Fruit fly (Drosophila melanogaster) whole organism, wandering third instar larva: ENCODE results near the gene CG10096.

Source experiments
- CG32264 ChIP-seq: fragments of 200-800 bp; sonication (Bioruptor generic); optimal IDR thresholded peaks from 2 replicates; lab custom pipeline; 2016; ENCODE audit warnings: missing biosample characterization, missing genetic modification characterization
- CG9705 ChIP-seq: fragments of 200-800 bp; sonication (Bioruptor generic); optimal IDR thresholded peaks from 2 replicates; lab custom pipeline; 2018; ENCODE audit warnings: missing biosample characterization, mild to moderate bottlenecking, missing genetic modification characterization
- CrebA ChIP-seq: fragments of 200-800 bp; sonication (Bioruptor generic); optimal IDR thresholded peaks from 2 replicates; lab custom pipeline; 2016; ENCODE audit warnings: missing biosample characterization, mild to moderate bottlenecking, missing genetic modification characterization, borderline replicate concordance
- Dif ChIP-seq: fragments of 200-275, 200-300 bp; sonication (Bioruptor generic); optimal IDR thresholded peaks from 2 replicates; lab custom pipeline; 2018; ENCODE audit warnings: missing biosample characterization, missing genetic modification characterization; ENCODE audit not compliant: partially characterized antibody
- GATAd ChIP-seq: sonication (Bioruptor generic); optimal IDR thresholded peaks from 2 replicates; lab custom pipeline; 2016; ENCODE audit warnings: missing biosample characterization, missing genetic modification characterization
- HLH106 ChIP-seq: fragments of 200-800 bp; optimal IDR thresholded peaks from 3 replicates; lab custom pipeline; 2019; ENCODE audit warnings: missing biosample characterization, mild to moderate bottlenecking, missing genetic modification characterization, moderate library complexity
- Hr78 ChIP-seq: fragments of >200 bp; optimal IDR thresholded peaks from 2 replicates; lab custom pipeline; 2017; ENCODE audit warnings: missing biosample characterization, missing genetic modification characterization
- Hr83 ChIP-seq: fragments of 200-300 bp; sonication (Bioruptor generic); optimal IDR thresholded peaks from 2 replicates; lab custom pipeline; 2016; ENCODE audit warnings: missing biosample characterization, mild to moderate bottlenecking, missing genetic modification characterization, moderate library complexity; ENCODE audit not compliant: poor library complexity, severe bottlenecking
- Jra ChIP-seq: sonication (Bioruptor generic); optimal IDR thresholded peaks from 2 replicates; lab custom pipeline; 2016; ENCODE audit warnings: missing biosample characterization, missing genetic modification characterization
- Mio ChIP-seq: sonication (Bioruptor generic); optimal IDR thresholded peaks from 2 replicates; lab custom pipeline; 2016; ENCODE audit warnings: missing biosample characterization, missing genetic modification characterization
- Myc ChIP-seq: fragments of >200 bp; optimal IDR thresholded peaks from 2 replicates; lab custom pipeline; 2017
- N ChIP-seq: fragments of >200 bp; optimal IDR thresholded peaks from 2 replicates; lab custom pipeline; 2018; ENCODE audit warnings: missing biosample characterization, missing external identifiers, missing genetic modification characterization
- OdsH ChIP-seq: fragments of 200-800 bp; sonication (Bioruptor generic); optimal IDR thresholded peaks from 2 replicates; lab custom pipeline; 2016; ENCODE audit warnings: missing biosample characterization, mild to moderate bottlenecking, missing genetic modification characterization
- Rel ChIP-seq, 2 experiments: fragments of 200-800 bp; sonication (Bioruptor generic) in 1 of 2; optimal IDR thresholded peaks; 2 replicates in 1 of 2; 3 replicates in 1 of 2; lab custom pipeline; 2016 to 2019; ENCODE audit warnings: mild to moderate bottlenecking in 2 of 2, missing biosample characterization in 2 of 2, missing genetic modification characterization in 2 of 2, moderate library complexity in 1 of 2
- Sp1 ChIP-seq: fragments of 200-800 bp; sonication (Bioruptor generic); optimal IDR thresholded peaks from 3 replicates; lab custom pipeline; 2019; ENCODE audit warnings: missing biosample characterization, mild to moderate bottlenecking, missing genetic modification characterization, moderate library complexity
- Vsx2 ChIP-seq: fragments of 200-300, 225-300 bp; sonication (Bioruptor generic); optimal IDR thresholded peaks from 2 replicates; lab custom pipeline; 2018; ENCODE audit warnings: missing biosample characterization, missing genetic modification characterization; ENCODE audit not compliant: partially characterized antibody
- br ChIP-seq: fragments of 200-800 bp; sonication (Bioruptor generic); optimal IDR thresholded peaks from 2 replicates; lab custom pipeline; 2016; ENCODE audit warnings: missing biosample characterization, missing genetic modification characterization
- brk ChIP-seq: fragments of 200-800 bp; sonication (Bioruptor generic); optimal IDR thresholded peaks from 2 replicates; lab custom pipeline; 2016; ENCODE audit warnings: missing biosample characterization, mild to moderate bottlenecking, missing genetic modification characterization
- dl ChIP-seq, 2 experiments: fragments of 175-275, 200-275 bp in 1 of 2; fragments of 200-275 bp in 1 of 2; sonication (Bioruptor generic); optimal IDR thresholded peaks; lab custom pipeline; 2018; ENCODE audit warnings: mild to moderate bottlenecking in 2 of 2, missing biosample characterization in 2 of 2, missing genetic modification characterization in 2 of 2, moderate library complexity in 2 of 2; ENCODE audit not compliant: partially characterized antibody in 2 of 2, insufficient read depth in 1 of 2
- dmrt93B ChIP-seq: fragments of 200-800 bp; sonication (Bioruptor generic); optimal IDR thresholded peaks from 2 replicates; lab custom pipeline; 2018; ENCODE audit warnings: missing biosample characterization, mild to moderate bottlenecking, missing genetic modification characterization
- dsf ChIP-seq: sonication (Bioruptor generic); optimal IDR thresholded peaks from 2 replicates; lab custom pipeline; 2016; ENCODE audit warnings: missing biosample characterization, missing genetic modification characterization, borderline replicate concordance
- ey ChIP-seq: fragments of 200-800 bp; sonication (Bioruptor generic); optimal IDR thresholded peaks from 2 replicates; lab custom pipeline; 2016; ENCODE audit warnings: missing biosample characterization, missing genetic modification characterization
- foxo ChIP-seq, 2 experiments: fragments of 200-800 bp; sonication (Bioruptor generic); optimal IDR thresholded peaks; 2 replicates in 1 of 2; 3 replicates in 1 of 2; lab custom pipeline; 2016 to 2017; ENCODE audit warnings: missing biosample characterization in 2 of 2, missing genetic modification characterization in 2 of 2
- fru ChIP-seq: fragments of 200-800 bp; sonication (Bioruptor generic); optimal IDR thresholded peaks from 3 replicates; lab custom pipeline; 2016; ENCODE audit warnings: missing biosample characterization, mild to moderate bottlenecking, missing genetic modification characterization
- h ChIP-seq: fragments of 200-800 bp; sonication (Bioruptor generic); optimal IDR thresholded peaks from 3 replicates; lab custom pipeline; 2016; ENCODE audit warnings: missing biosample characterization, mild to moderate bottlenecking, missing genetic modification characterization
- jim ChIP-seq: fragments of 175-275, 200-325 bp; sonication (Bioruptor generic); optimal IDR thresholded peaks from 2 replicates; lab custom pipeline; 2016; ENCODE audit warnings: missing biosample characterization, mild to moderate bottlenecking, missing genetic modification characterization
- lola ChIP-seq: fragments of >200 bp; optimal IDR thresholded peaks from 2 replicates; lab custom pipeline; 2017; ENCODE audit warnings: missing biosample characterization, missing genetic modification characterization
- pan ChIP-seq: fragments of >200 bp; optimal IDR thresholded peaks from 2 replicates; lab custom pipeline; 2017
- psq ChIP-seq: fragments of 200-800 bp; sonication (Bioruptor generic); optimal IDR thresholded peaks from 3 replicates; lab custom pipeline; 2017; ENCODE audit warnings: missing biosample characterization, mild to moderate bottlenecking, missing genetic modification characterization, moderate library complexity
- rgr ChIP-seq: fragments of 200-800 bp; sonication (Bioruptor generic); optimal IDR thresholded peaks from 3 replicates; lab custom pipeline; 2016; ENCODE audit warnings: missing biosample characterization, mild to moderate bottlenecking, missing genetic modification characterization
- sv ChIP-seq: fragments of 200-800 bp; sonication (Bioruptor generic); optimal IDR thresholded peaks from 3 replicates; lab custom pipeline; 2016; ENCODE audit warnings: missing biosample characterization, missing genetic modification characterization
- tai ChIP-seq: sonication (Bioruptor generic); optimal IDR thresholded peaks from 2 replicates; lab custom pipeline; 2016; ENCODE audit warnings: missing biosample characterization, missing genetic modification characterization
- usp ChIP-seq: fragments of >200 bp; optimal IDR thresholded peaks from 2 replicates; lab custom pipeline; 2017; ENCODE audit warnings: missing biosample characterization, missing genetic modification characterization
- woc ChIP-seq: sonication (Bioruptor generic); optimal IDR thresholded peaks from 2 replicates; lab custom pipeline; 2016; ENCODE audit warnings: missing biosample characterization, mild to moderate bottlenecking, missing genetic modification characterization

CG10096 gene

DNA sequence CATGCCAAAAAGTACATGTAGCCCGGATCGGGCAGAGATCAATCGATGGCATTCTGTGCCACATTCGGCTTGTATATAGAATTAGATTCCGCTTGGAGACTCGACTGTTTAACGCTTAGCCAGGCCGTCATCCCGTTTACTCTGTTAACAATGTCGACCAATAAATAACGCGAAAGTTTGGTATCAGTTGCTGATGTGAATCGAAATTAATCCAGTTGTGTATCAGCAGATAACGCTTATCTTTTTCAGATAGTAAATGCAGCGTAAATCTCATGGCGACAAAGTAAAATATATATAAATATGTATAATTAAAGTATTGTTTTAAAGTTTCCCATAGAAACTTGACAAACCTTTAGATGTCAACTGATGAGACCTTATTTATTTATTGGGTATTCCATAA is 15.7 kb upstream of the CG10096 start:
- no peak for TF ChIP-seq CrebA (GFP tag; lab: Kevin White, UChicago)
- no peak for TF ChIP-seq foxo (GFP tag; optimal IDR thresholded peaks at IDR 0.05; lab: Kevin White, UChicago)
- TF ChIP-seq rgr: no peak
- no peak for TF ChIP-seq N (GFP tag; lab: Kevin White, UChicago)
- no peak for TF ChIP-seq Rel (GFP tag; optimal IDR thresholded peaks at IDR 0.05; lab: Kevin White, UChicago)
- TF ChIP-seq Rel (tag; optimal IDR thresholded peaks at IDR 0.05; lab: Kevin White, UChicago): no peak
- TF ChIP-seq Sp1: no peak

DNA sequence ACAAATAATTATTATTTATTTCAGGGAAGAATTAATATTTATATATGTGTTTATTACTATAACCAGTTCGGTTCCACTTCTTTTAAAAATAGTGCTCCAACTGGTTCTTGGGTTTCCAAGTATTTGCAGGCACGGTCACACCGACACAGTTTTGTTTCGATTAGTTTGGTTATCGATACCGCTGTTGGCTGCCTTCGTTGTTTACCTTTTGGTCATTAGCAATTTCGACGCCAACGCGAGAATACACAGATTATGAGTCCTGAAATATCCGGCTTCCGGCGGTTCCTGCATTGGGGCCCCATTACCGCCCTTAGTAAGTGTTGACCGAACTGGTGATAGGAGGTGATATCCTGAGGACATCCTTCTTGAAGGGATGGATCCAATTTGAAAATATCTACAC is 12.4 kb upstream of the CG10096 start, which contains the start of gene CG5196:
Gene CG5196 (plus strand): TSS at position 157 of the 400 bp plus-strand sequence.
- TF ChIP-seq lola (GFP tag; lab: Kevin White, UChicago) (no peak), fru (peak; percentile 17), Sp1 (peak; percentile 22), HLH106 (tag; lab: Kevin White, UChicago) (peak; percentile 7), Rel (GFP tag; optimal IDR thresholded peaks at IDR 0.05; lab: Kevin White, UChicago) (no peak), Rel (tag; optimal IDR thresholded peaks at IDR 0.05; lab: Kevin White, UChicago) (peak; percentile 27)

DNA sequence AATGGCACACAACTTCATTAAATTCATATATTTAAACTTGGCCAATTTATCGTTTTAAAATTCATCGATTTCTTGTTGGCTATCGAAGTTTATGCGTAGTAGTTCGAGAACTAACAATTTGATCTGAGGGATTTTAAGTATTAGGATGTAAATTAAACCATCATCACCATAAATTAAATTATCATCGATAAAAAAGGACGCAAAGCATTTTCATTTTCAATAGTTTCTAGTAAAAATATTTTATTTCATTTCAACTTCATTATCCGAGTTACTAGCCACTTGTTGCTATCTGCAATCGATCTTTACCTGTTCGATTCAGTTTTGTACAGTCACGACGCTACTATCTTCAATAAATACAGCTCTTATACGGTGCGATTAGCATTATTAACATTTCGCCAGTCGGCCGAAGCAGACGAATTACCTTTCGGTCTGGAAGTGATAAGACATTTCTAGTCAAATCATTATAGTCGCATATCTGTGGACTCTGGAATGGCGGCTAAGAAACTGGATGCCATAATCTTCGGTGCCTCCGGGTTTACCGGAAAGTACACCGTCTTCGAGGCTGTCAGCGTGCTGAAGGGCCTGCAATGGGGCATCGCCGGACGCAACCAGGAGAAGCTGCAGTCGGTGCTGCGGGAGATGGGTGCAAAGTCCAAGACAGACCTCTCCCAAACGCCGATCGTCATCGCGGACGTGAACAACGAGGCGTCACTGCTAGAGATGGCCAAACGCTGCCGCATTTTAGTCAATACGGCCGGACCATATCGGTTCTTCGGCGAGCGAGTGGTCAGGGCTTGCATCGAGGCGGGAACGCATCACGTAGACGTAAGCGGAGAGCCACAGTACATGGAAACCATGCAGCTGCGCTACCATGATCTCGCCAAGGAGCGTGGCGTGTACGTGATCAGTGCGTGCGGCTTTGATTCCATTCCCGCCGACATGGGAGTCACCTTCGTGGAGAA is 10.7 kb upstream of the CG10096 start, which contains the start of gene CG5167:
Gene CG5167 (plus strand): TSS at position 298 of the 962 bp plus-strand sequence.
- TF ChIP-seq foxo (GFP tag; optimal IDR thresholded peaks at IDR 0.05; lab: Kevin White, UChicago) (peak in 1 of 2 experiments; percentile 67), h (GFP tag; lab: Kevin White, UChicago) (peak; percentile 58), ey (GFP tag; lab: Kevin White, UChicago) (peak; percentile 43), HLH106 (tag; lab: Kevin White, UChicago) (peak; percentile 45), psq (GFP tag; lab: Kevin White, UChicago) (peak; percentile 54), dsf (GFP tag; lab: Kevin White, UChicago) (no peak), OdsH (GFP tag; lab: Kevin White, UChicago) (peak; percentile 53), CG9705 (GFP tag; lab: Kevin White, UChicago) (peak; percentile 14), Rel (GFP tag; optimal IDR thresholded peaks at IDR 0.05; lab: Kevin White, UChicago) (no peak), Rel (tag; optimal IDR thresholded peaks at IDR 0.05; lab: Kevin White, UChicago) (peak; percentile 5), Hr83 (no peak), jim (GFP tag; lab: Kevin White, UChicago) (no peak), Sp1 (peak; percentile 58), pan (no peak), Dif (GFP tag; lab: Kevin White, UChicago) (no peak), fru (peak; percentile 82), Jra (GFP tag; lab: Kevin White, UChicago) (no peak), sv (GFP tag; lab: Kevin White, UChicago) (no peak), woc (peak; percentile 48), dl (GFP tag; optimal IDR thresholded peaks at IDR 0.05; lab: Kevin White, UChicago; ENCODE audit: insufficient read depth in 1 of 2, partially characterized antibody in 2 of 2) (no peak), br (GFP tag; lab: Kevin White, UChicago) (peak; percentile 52), rgr (peak; percentile 69)

DNA sequence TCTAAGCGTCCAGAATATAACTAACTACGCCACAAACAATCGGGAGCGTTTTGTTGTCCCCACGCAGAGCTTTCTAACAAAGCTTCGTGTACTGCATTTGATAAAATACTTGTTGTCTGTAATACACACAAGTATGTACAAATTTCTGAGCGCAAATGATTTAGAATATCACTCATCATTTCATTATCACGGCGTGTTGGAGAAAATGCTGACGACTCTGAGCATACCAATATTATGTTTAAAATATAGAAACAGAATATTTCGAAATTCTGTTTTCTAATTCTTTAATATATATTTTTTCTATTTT is 10.1 kb upstream of the CG10096 start, which contains the start of gene Cyp9f2:
Gene Cyp9f2 (minus strand): TSS at position 101 of the 307 bp plus-strand sequence.
- TF ChIP-seq N (GFP tag; lab: Kevin White, UChicago) (no peak), psq (GFP tag; lab: Kevin White, UChicago) (no peak), Myc (lab: Kevin White, UChicago) (no peak)
- TF ChIP-seq, all 38 proteins: peak for 0

DNA sequence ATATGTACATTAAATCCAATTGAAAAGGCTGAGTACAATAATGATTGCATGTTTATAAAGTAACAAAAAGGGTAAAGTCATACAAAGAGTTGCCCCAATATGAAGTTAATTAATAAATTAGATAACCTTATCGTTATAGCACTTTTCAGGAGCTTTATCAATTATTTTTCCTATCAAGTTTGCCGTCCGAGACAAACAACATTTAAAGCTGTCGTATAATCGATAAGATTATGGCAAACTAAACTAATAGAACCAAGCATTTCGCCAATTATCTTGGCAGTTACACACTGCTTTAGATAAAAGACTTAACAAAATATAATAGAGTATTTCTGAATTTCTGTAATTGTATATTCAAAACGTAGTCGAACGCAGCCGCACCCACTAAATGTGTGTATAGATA is 9.4 kb upstream of the CG10096 start:
- TF ChIP-seq N (GFP tag; lab: Kevin White, UChicago): no peak
- TF ChIP-seq dl (GFP tag; optimal IDR thresholded peaks at IDR 0.05; lab: Kevin White, UChicago; ENCODE audit: insufficient read depth in 1 of 2, partially characterized antibody in 2 of 2): no peak
- no peak for TF ChIP-seq ey (GFP tag; lab: Kevin White, UChicago)

DNA sequence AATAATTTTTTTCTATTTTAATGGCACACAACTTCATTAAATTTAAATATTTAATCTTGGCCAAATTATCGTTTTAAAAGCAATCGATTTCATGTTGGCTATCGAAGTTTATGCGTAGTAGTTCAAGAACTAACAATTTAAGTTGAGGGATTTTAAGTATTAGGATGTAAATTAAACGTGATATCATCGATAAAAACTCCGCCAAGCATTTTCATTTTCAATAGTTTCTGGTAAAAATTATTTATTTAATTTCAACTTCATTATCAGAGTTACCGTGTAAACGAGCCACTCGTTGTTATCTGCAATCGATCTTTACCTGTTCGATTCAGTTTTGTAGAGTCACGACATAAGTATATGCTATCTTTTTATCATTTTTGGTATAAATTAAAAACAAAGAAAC is 7.2 kb upstream of the CG10096 start:
- TF ChIP-seq h (GFP tag; lab: Kevin White, UChicago): peak; percentile 99
- TF ChIP-seq tai (GFP tag; lab: Kevin White, UChicago): no peak
- TF ChIP-seq Vsx2 (GFP tag; lab: Kevin White, UChicago): no peak
- peak; percentile 99 for TF ChIP-seq dmrt93B (GFP tag; lab: Kevin White, UChicago)
- TF ChIP-seq sv (GFP tag; lab: Kevin White, UChicago): peak; percentile 94
- no peak for TF ChIP-seq dl (GFP tag; optimal IDR thresholded peaks at IDR 0.05; lab: Kevin White, UChicago; ENCODE audit: insufficient read depth in 1 of 2, partially characterized antibody in 2 of 2)
- TF ChIP-seq ey (GFP tag; lab: Kevin White, UChicago): peak; percentile 89
- TF ChIP-seq Rel (GFP tag; optimal IDR thresholded peaks at IDR 0.05; lab: Kevin White, UChicago): peak; percentile 90
- peak; percentile 93 for TF ChIP-seq Rel (tag; optimal IDR thresholded peaks at IDR 0.05; lab: Kevin White, UChicago)
- no peak for TF ChIP-seq usp (GFP tag; lab: Kevin White, UChicago)
- peak; percentile 59 for TF ChIP-seq Mio
- peak; percentile 89 to 96 for TF ChIP-seq foxo (GFP tag; optimal IDR thresholded peaks at IDR 0.05; lab: Kevin White, UChicago)
- peak; percentile 95 for TF ChIP-seq brk
- no peak for TF ChIP-seq N (GFP tag; lab: Kevin White, UChicago)
- peak; percentile 94 for TF ChIP-seq fru
- TF ChIP-seq GATAd (GFP tag; lab: Kevin White, UChicago): peak; percentile 36
- TF ChIP-seq CG32264 (GFP tag; lab: Kevin White, UChicago): peak; percentile 94
- no peak for TF ChIP-seq Hr78 (GFP tag; lab: Kevin White, UChicago)
- TF ChIP-seq psq (GFP tag; lab: Kevin White, UChicago): peak; percentile 84
- no peak for TF ChIP-seq Dif (GFP tag; lab: Kevin White, UChicago)
